Fruit fly (Drosophila melanogaster) whole organism, embryonic: Measurements from ENCODE around the gene Pgant35A.

Source experiments
- ATbp ChIP-seq: fragments of 200-800 bp; sonication (Bioruptor generic); optimal IDR thresholded peaks from 2 replicates; lab custom pipeline; 2017; ENCODE audit warnings: missing biosample characterization, mild to moderate bottlenecking, missing genetic modification characterization, missing genetic modification reagents
- CG10209 ChIP-seq: fragments of 200-800 bp; sonication (Bioruptor generic); optimal IDR thresholded peaks from 3 replicates; lab custom pipeline; 2017; ENCODE audit warnings: missing biosample characterization, mild to moderate bottlenecking, missing genetic modification characterization, missing genetic modification reagents
- CG10274 ChIP-seq: fragments of 200-800 bp; sonication (Bioruptor generic); optimal IDR thresholded peaks from 3 replicates; lab custom pipeline; 2017; ENCODE audit warnings: missing biosample characterization, mild to moderate bottlenecking, missing genetic modification characterization
- CG10431 ChIP-seq: fragments of 200-800 bp; sonication (Bioruptor generic); optimal IDR thresholded peaks from 3 replicates; lab custom pipeline; 2018; ENCODE audit warnings: missing biosample characterization, mild to moderate bottlenecking, missing genetic modification characterization
- CG11456 ChIP-seq: fragments of 200-800 bp; sonication (Bioruptor generic); IDR thresholded peaks from 3 replicates; pipeline ENCODE4 v1.3.6; 2022; ENCODE audit warnings: missing biosample characterization, missing genetic modification characterization
- CG13775 ChIP-seq: fragments of 200-800 bp; sonication (Bioruptor generic); optimal IDR thresholded peaks from 3 replicates; lab custom pipeline; 2017; ENCODE audit warnings: missing biosample characterization, mild to moderate bottlenecking, missing genetic modification characterization
- CG14050 ChIP-seq: fragments of 200-800 bp; sonication (Bioruptor generic); IDR thresholded peaks from 3 replicates; pipeline ENCODE4 v1.3.6; 2022; ENCODE audit warnings: missing biosample characterization, missing genetic modification characterization
- CG14710 ChIP-seq: fragments of 200-800 bp; sonication (Bioruptor generic); optimal IDR thresholded peaks from 3 replicates; lab custom pipeline; 2019; ENCODE audit warnings: missing biosample characterization, mild to moderate bottlenecking, missing genetic modification characterization, moderate library complexity
- CG15514 ChIP-seq: fragments of 200-800 bp; sonication (Bioruptor generic); optimal IDR thresholded peaks from 3 replicates; lab custom pipeline; 2017; ENCODE audit warnings: missing biosample characterization, missing genetic modification characterization, mild to moderate bottlenecking, moderate library complexity, missing genetic modification reagents
- CG15601 ChIP-seq: fragments of 200-800 bp; sonication (Bioruptor generic); optimal IDR thresholded peaks from 3 replicates; lab custom pipeline; 2019; ENCODE audit warnings: missing biosample characterization, mild to moderate bottlenecking, missing genetic modification characterization, moderate library complexity
- CG1647 ChIP-seq: fragments of 200-800 bp; sonication (Bioruptor generic); optimal IDR thresholded peaks from 3 replicates; lab custom pipeline; 2016; ENCODE audit warnings: missing biosample characterization, missing genetic modification characterization
- CG17359 ChIP-seq: fragments of 200-800 bp; sonication (Bioruptor generic); optimal IDR thresholded peaks from 3 replicates; lab custom pipeline; 2018; ENCODE audit warnings: missing biosample characterization, mild to moderate bottlenecking, missing genetic modification characterization, moderate library complexity
- CG17568 ChIP-seq: fragments of 200-800 bp; sonication (Bioruptor generic); optimal IDR thresholded peaks from 2 replicates; lab custom pipeline; 2018; ENCODE audit warnings: missing biosample characterization, mild to moderate bottlenecking, missing genetic modification characterization, moderate library complexity
- CG18619 ChIP-seq: fragments of 200-800 bp; sonication (Bioruptor generic); optimal IDR thresholded peaks from 3 replicates; lab custom pipeline; 2017; ENCODE audit warnings: missing biosample characterization, mild to moderate bottlenecking, missing genetic modification characterization
- CG2199 ChIP-seq: fragments of 200-800 bp; sonication (Bioruptor generic); IDR thresholded peaks from 3 replicates; pipeline ENCODE4 v1.3.6; 2022; ENCODE audit warnings: missing biosample characterization, missing genetic modification characterization
- CG2875 ChIP-seq: fragments of 200-800 bp; sonication (Bioruptor generic); optimal IDR thresholded peaks from 2 replicates; lab custom pipeline; 2017; ENCODE audit warnings: missing biosample characterization, mild to moderate bottlenecking, missing genetic modification characterization, missing genetic modification reagents
- CG34422 ChIP-seq: fragments of 200-800 bp; sonication (Bioruptor generic); IDR thresholded peaks from 3 replicates; pipeline ENCODE4 v1.3.6; 2022; ENCODE audit warnings: missing biosample characterization, missing genetic modification characterization
- CG3847 ChIP-seq: fragments of 200-800 bp; sonication (Bioruptor generic); IDR thresholded peaks from 2 replicates; pipeline ENCODE4 v1.3.6; 2022; ENCODE audit warnings: missing biosample characterization, missing genetic modification characterization
- CG6854 ChIP-seq: fragments of 200-800 bp; sonication (Bioruptor generic); optimal IDR thresholded peaks from 3 replicates; lab custom pipeline; 2017; ENCODE audit warnings: missing biosample characterization, mild to moderate bottlenecking, missing genetic modification characterization
- CG7357 ChIP-seq: fragments of 200-800 bp; sonication (Bioruptor generic); IDR thresholded peaks from 3 replicates; pipeline ENCODE4 v1.3.6; 2022; ENCODE audit warnings: missing biosample characterization, missing genetic modification characterization
- CG9797 ChIP-seq: fragments of 200-800 bp; sonication (Bioruptor generic); optimal IDR thresholded peaks from 3 replicates; lab custom pipeline; 2018; ENCODE audit warnings: missing biosample characterization, mild to moderate bottlenecking, missing genetic modification characterization
- Drgx ChIP-seq: fragments of 200-800 bp; sonication (Bioruptor generic); IDR thresholded peaks from 2 replicates; pipeline ENCODE4 v1.3.6; 2022; ENCODE audit warnings: missing biosample characterization, missing genetic modification characterization
- Ets65A ChIP-seq: fragments of 200-800 bp; sonication (Bioruptor generic); peaks from one replicate; lab custom pipeline; 2016; ENCODE audit warnings: missing biosample characterization, missing genetic modification characterization
- Hmr ChIP-seq: fragments of 200-800 bp; sonication (Bioruptor generic); optimal IDR thresholded peaks from 3 replicates; lab custom pipeline; 2017; ENCODE audit warnings: mild to moderate bottlenecking, missing biosample characterization, missing genetic modification reagents, missing genetic modification characterization
- PHDP ChIP-seq: fragments of 200-800 bp; sonication (Bioruptor generic); optimal IDR thresholded peaks from 3 replicates; lab custom pipeline; 2018; ENCODE audit warnings: missing biosample characterization, mild to moderate bottlenecking, missing genetic modification characterization, moderate library complexity
- Rfx ChIP-seq: fragments of 200-800 bp; sonication (Bioruptor generic); IDR thresholded peaks from 2 replicates; pipeline ENCODE4 v1.3.6; 2022; ENCODE audit warnings: missing biosample characterization, missing genetic modification characterization
- Vsx1 ChIP-seq: fragments of 200-800 bp; sonication (Bioruptor generic); optimal IDR thresholded peaks from 2 replicates; lab custom pipeline; 2017; ENCODE audit warnings: missing biosample characterization, mild to moderate bottlenecking, missing genetic modification characterization, missing genetic modification reagents
- btn ChIP-seq: fragments of 200-800 bp; sonication (Bioruptor generic); optimal IDR thresholded peaks from 2 replicates; lab custom pipeline; 2016; ENCODE audit warnings: missing biosample characterization, missing genetic modification characterization
- chm ChIP-seq: fragments of 200-800 bp; sonication (Bioruptor generic); IDR thresholded peaks from 2 replicates; pipeline ENCODE4 v1.3.6; 2022; ENCODE audit warnings: missing biosample characterization, missing genetic modification characterization
- ci ChIP-seq: fragments of 200-800 bp; sonication (Bioruptor generic); IDR thresholded peaks from 3 replicates; pipeline ENCODE4 v1.3.6; 2022; ENCODE audit warnings: missing biosample characterization, missing genetic modification characterization
- cwo ChIP-seq: fragments of 200-800 bp; sonication (Bioruptor generic); optimal IDR thresholded peaks from 3 replicates; lab custom pipeline; 2017; ENCODE audit warnings: missing biosample characterization, missing genetic modification characterization, mild to moderate bottlenecking, moderate library complexity, missing genetic modification reagents
- disco-r ChIP-seq: fragments of 200-800 bp; sonication (Bioruptor generic); optimal IDR thresholded peaks from 2 replicates; lab custom pipeline; 2016; ENCODE audit warnings: missing biosample characterization, missing genetic modification characterization
- dysf ChIP-seq: fragments of 200-800 bp; sonication (Bioruptor generic); IDR thresholded peaks from 3 replicates; pipeline ENCODE4 v1.3.6; 2022; ENCODE audit warnings: missing biosample characterization, missing genetic modification characterization
- eyg ChIP-seq: fragments of 200-800 bp; sonication (Bioruptor generic); optimal IDR thresholded peaks from 3 replicates; lab custom pipeline; 2016; ENCODE audit warnings: missing biosample characterization, missing genetic modification characterization
- fru ChIP-seq: fragments of >200 bp; optimal IDR thresholded peaks from 2 replicates; lab custom pipeline; 2017
- gem ChIP-seq: fragments of 200-800 bp; sonication (Bioruptor generic); optimal IDR thresholded peaks from 2 replicates; lab custom pipeline; 2019; ENCODE audit warnings: missing biosample characterization, mild to moderate bottlenecking, missing genetic modification characterization, moderate library complexity
- gsb-n ChIP-seq: fragments of 200-800 bp; sonication (Bioruptor generic); optimal IDR thresholded peaks from 3 replicates; lab custom pipeline; 2018; ENCODE audit warnings: missing biosample characterization, mild to moderate bottlenecking, missing genetic modification characterization
- gt ChIP-seq: fragments of 200-800 bp; sonication (Bioruptor generic); IDR thresholded peaks from 2 replicates; pipeline ENCODE4 v1.3.6; 2022; ENCODE audit warnings: missing biosample characterization, missing genetic modification characterization
- hbn ChIP-seq: fragments of 200-800 bp; sonication (Bioruptor generic); IDR thresholded peaks from 2 replicates; pipeline ENCODE4 v1.3.6; 2022; ENCODE audit warnings: missing biosample characterization, missing genetic modification characterization; ENCODE audit not compliant: partially characterized antibody
- hth ChIP-seq: fragments of >200 bp; optimal IDR thresholded peaks from 2 replicates; lab custom pipeline; 2017; ENCODE audit warnings: inconsistent platforms
- insv ChIP-seq, 2 experiments: fragments of 200-800 bp; sonication (Bioruptor generic); optimal IDR thresholded peaks; 3 replicates each; lab custom pipeline; 2016 to 2018; ENCODE audit warnings: missing biosample characterization in 2 of 2, missing genetic modification characterization in 2 of 2
- jing ChIP-seq: fragments of 200-800 bp; sonication (Bioruptor generic); optimal IDR thresholded peaks from 2 replicates; lab custom pipeline; 2018; ENCODE audit warnings: missing biosample characterization, mild to moderate bottlenecking, missing genetic modification characterization
- ken ChIP-seq: fragments of 200-800 bp; sonication (Bioruptor generic); IDR thresholded peaks from 3 replicates; pipeline ENCODE4 v1.3.6; 2022; ENCODE audit warnings: missing biosample characterization, missing genetic modification characterization
- lola ChIP-seq, 3 experiments: fragments of >200 bp in 2 of 3; fragments of 200-800 bp in 1 of 3; sonication (Bioruptor generic) in 1 of 3; optimal IDR thresholded peaks; 2 replicates each; lab custom pipeline; 2017 to 2019; ENCODE audit warnings: missing biosample characterization in 3 of 3, missing genetic modification characterization in 3 of 3, mild to moderate bottlenecking in 1 of 3, moderate library complexity in 1 of 3
- pan ChIP-seq, 4 experiments: fragments of >200 bp in 3 of 4; fragments of 200-800 bp in 1 of 4; sonication (Bioruptor generic) in 1 of 4; optimal IDR thresholded peaks in 3 of 4; IDR thresholded peaks in 1 of 4; 2 replicates each; pipeline versions ENCODE4 v1.3.6 to Lab custom; 2017 to 2022; ENCODE audit warnings: missing biosample characterization in 2 of 4, missing genetic modification characterization in 2 of 4, mixed read lengths in 1 of 4
- sens ChIP-seq: fragments of 200-800 bp; sonication (Bioruptor generic); peaks from one replicate; lab custom pipeline; 2016; ENCODE audit warnings: missing biosample characterization, missing genetic modification characterization
- slou ChIP-seq: fragments of 200-800 bp; sonication (Bioruptor generic); optimal IDR thresholded peaks from 3 replicates; lab custom pipeline; 2016; ENCODE audit warnings: missing biosample characterization, missing genetic modification characterization
- sob ChIP-seq: fragments of 200-800 bp; sonication (Bioruptor generic); IDR thresholded peaks from 2 replicates; pipeline ENCODE4 v1.3.6; 2022; ENCODE audit warnings: missing biosample characterization, missing genetic modification characterization
- zen ChIP-seq: fragments of 200-800 bp; sonication (Bioruptor generic); optimal IDR thresholded peaks from 3 replicates; lab custom pipeline; 2018; ENCODE audit warnings: missing biosample characterization, mild to moderate bottlenecking, missing genetic modification characterization, moderate library complexity

The Pgant35A gene

dm6 chr2L:14397948-14398347 lies 38.9 kb downstream of the Pgant35A start (continued):
- no peak for TF ChIP-seq Vsx1
- TF ChIP-seq insv (GFP tag; optimal IDR thresholded peaks at IDR 0.05; lab: Kevin White, UChicago): no peak
- TF ChIP-seq chm (GFP tag; lab: Robert Waterston, UW): 0 out of 2 replicates have a peak, but pooled peaks have one; percentile 33
- peak; percentile 39; the same call in 1 of the 3 replicates for TF ChIP-seq CG2199 (GFP tag; lab: Robert Waterston, UW)
- TF ChIP-seq gt: no peak
- TF ChIP-seq slou (GFP tag; lab: Kevin White, UChicago): no peak
- 0 out of 2 replicates have a peak, but pooled peaks have one; percentile 7 for TF ChIP-seq CG3847 (GFP tag; lab: Robert Waterston, UW)
- 0 out of 3 replicates have a peak, but pooled peaks have one; percentile 20 for TF ChIP-seq CG14050
- no peak for TF ChIP-seq pan (optimal IDR thresholded peaks at IDR 0.05; lab: Kevin White, UChicago)
- TF ChIP-seq pan (GFP tag; optimal IDR thresholded peaks at IDR 0.05 in 1 of 2, IDR thresholded peaks at IDR 0.05 in 1 of 2): peak in 1 of 2 experiments; percentile 31
- 0 out of 3 replicates have a peak, but pooled peaks have one; percentile 21 for TF ChIP-seq CG7357 (GFP tag; lab: Robert Waterston, UW)
- TF ChIP-seq CG17359: no peak
- no peak for TF ChIP-seq fru (lab: Kevin White, UChicago)
- no peak for TF ChIP-seq disco-r (GFP tag; lab: Kevin White, UChicago)

dm6 chr2L:14398562-14398961 lies 39.5 kb downstream of the Pgant35A start:
- TF ChIP-seq ATbp (peak; percentile 42), CG17568 (peak; percentile 33), PHDP (tag; lab: Kevin White, UChicago) (peak; percentile 10), sob (GFP tag; lab: Robert Waterston, UW) (no peak), gem (tag; lab: Kevin White, UChicago) (peak; percentile 7), CG2875 (GFP tag; lab: Kevin White, UChicago) (no peak), CG10209 (GFP tag; lab: Kevin White, UChicago) (peak; percentile 7), dysf (GFP tag; lab: Robert Waterston, UW) (no peak), sens (GFP tag; lab: Kevin White, UChicago) (peak; percentile 40), lola (GFP tag; optimal IDR thresholded peaks at IDR 0.05; lab: Kevin White, UChicago) (no peak), CG1647 (GFP tag; lab: Kevin White, UChicago) (no peak), CG15601 (peak; percentile 8), ken (0 out of 3 replicates have a peak, but pooled peaks have one; percentile 22), CG10431 (GFP tag; lab: Kevin White, UChicago) (peak; percentile 3), CG15514 (GFP tag; lab: Kevin White, UChicago) (peak; percentile 3), Hmr (GFP tag; lab: Kevin White, UChicago) (no peak), Vsx1 (peak; percentile 48), gsb-n (peak; percentile 6), ci (GFP tag; lab: Robert Waterston, UW) (peak; percentile 33; the same call in 1 of the 3 replicates)

- TF ChIP-seq CG34422 (GFP tag; lab: Robert Waterston, UW) (no peak), CG9797 (GFP tag; lab: Kevin White, UChicago) (no peak), jing (GFP tag; lab: Kevin White, UChicago) (no peak), CG11456 (no peak), CG18619 (GFP tag; lab: Kevin White, UChicago) (peak; percentile 7), hth (lab: Kevin White, UChicago) (no peak), cwo (GFP tag; lab: Kevin White, UChicago) (peak; percentile 52), PHDP (tag; lab: Kevin White, UChicago) (peak; percentile 2), CG14710 (tag; lab: Kevin White, UChicago) (no peak), zen (tag; lab: Kevin White, UChicago) (no peak), CG6854 (GFP tag; lab: Kevin White, UChicago) (no peak), Drgx (GFP tag; lab: Robert Waterston, UW) (no peak), Ets65A (no peak), chm (GFP tag; lab: Robert Waterston, UW) (no peak), CG13775 (GFP tag; lab: Kevin White, UChicago) (no peak), CG10274 (GFP tag; lab: Kevin White, UChicago) (no peak), btn (GFP tag; lab: Kevin White, UChicago) (no peak), hbn (GFP tag; lab: Robert Waterston, UW) (no peak), Rfx (GFP tag; lab: Robert Waterston, UW) (peak; percentile 32; the same call in 1 of the 2 replicates), eyg (GFP tag; lab: Kevin White, UChicago) (peak; percentile 36)
Measured at dm6 chr2L:14399326-14399725, 40.3 kb downstream of the Pgant35A start.
